Worm (Caenorhabditis elegans): Measurements from ENCODE around the gene asah-2.

ce11 chrII:10172436-10172973, 33.1 kb downstream of the asah-2 start, which contains the start of gene wbp-11:
- TF ChIP-seq elt-1 (tag; optimal IDR thresholded peaks at IDR 0.05) (no peak), lin-13 (GFP tag; optimal IDR thresholded peaks at IDR 0.05) (no peak), ztf-11 (tag; optimal IDR thresholded peaks at IDR 0.05) (no peak), crh-2 (tag; optimal IDR thresholded peaks at IDR 0.05) (peak; percentile 16), ceh-16 (tag; optimal IDR thresholded peaks at IDR 0.05) (no peak), nhr-237 (tag; optimal IDR thresholded peaks at IDR 0.05) (no peak), aly-2 (tag; optimal IDR thresholded peaks at IDR 0.05) (no peak), ceh-82 (tag; optimal IDR thresholded peaks at IDR 0.05) (no peak), fos-1 (tag; optimal IDR thresholded peaks at IDR 0.05) (no peak), unc-62 (GFP tag; optimal IDR thresholded peaks at IDR 0.05) (no peak), ama-1 (optimal IDR thresholded peaks at IDR 0.05) (no peak)
